Fruit fly (Drosophila melanogaster) whole organism, prepupa: ENCODE data around the gene CG1637.

Experiments
- CG10669 ChIP-seq: fragments of 200-800 bp; sonication (Bioruptor generic); optimal IDR thresholded peaks from 3 replicates; lab custom pipeline; 2018; ENCODE audit warnings: missing biosample characterization, mild to moderate bottlenecking, missing genetic modification characterization, moderate library complexity
- CG11294 ChIP-seq: fragments of 200-800 bp; sonication (Bioruptor generic); IDR thresholded peaks from 2 replicates; pipeline ENCODE4 v1.3.6; 2022; ENCODE audit warnings: missing biosample characterization, missing genetic modification characterization
- CG11762 ChIP-seq: fragments of 200-800 bp; sonication (Bioruptor generic); optimal IDR thresholded peaks from 3 replicates; lab custom pipeline; 2016; ENCODE audit warnings: missing biosample characterization, missing genetic modification characterization; ENCODE audit not compliant: insufficient read depth
- CG11902 ChIP-seq: fragments of 200-800 bp; sonication (Bioruptor generic); optimal IDR thresholded peaks from 3 replicates; lab custom pipeline; 2016; ENCODE audit warnings: missing biosample characterization, missing genetic modification characterization
- CG16779 ChIP-seq: fragments of 200-800 bp; sonication (Bioruptor generic); optimal IDR thresholded peaks from 3 replicates; lab custom pipeline; 2017; ENCODE audit warnings: missing biosample characterization, mild to moderate bottlenecking, missing genetic modification characterization
- CG3032 ChIP-seq: fragments of 200-800 bp; optimal IDR thresholded peaks from 2 replicates; lab custom pipeline; 2019; ENCODE audit warnings: missing biosample characterization, mild to moderate bottlenecking, missing genetic modification characterization, moderate library complexity
- CG31627 ChIP-seq: fragments of 200-800 bp; sonication (Bioruptor generic); optimal IDR thresholded peaks from 3 replicates; lab custom pipeline; 2016; ENCODE audit warnings: missing biosample characterization, missing genetic modification characterization
- CG32006 ChIP-seq: fragments of 200-800 bp; sonication (Bioruptor generic); optimal IDR thresholded peaks from 3 replicates; lab custom pipeline; 2017; ENCODE audit warnings: missing biosample characterization, mild to moderate bottlenecking, missing genetic modification characterization
- CG34406 ChIP-seq: fragments of 200-800 bp; sonication (Bioruptor generic); optimal IDR thresholded peaks from 3 replicates; lab custom pipeline; 2016; ENCODE audit warnings: missing biosample characterization, missing genetic modification characterization
- CG6163 ChIP-seq: fragments of 200-800 bp; sonication (Bioruptor generic); IDR thresholded peaks from 3 replicates; pipeline ENCODE4 v1.3.6; 2022; ENCODE audit warnings: missing biosample characterization, missing genetic modification characterization
- CG6276 ChIP-seq: fragments of 200-800 bp; sonication (Bioruptor generic); optimal IDR thresholded peaks from 2 replicates; lab custom pipeline; 2017; ENCODE audit warnings: missing biosample characterization, mild to moderate bottlenecking, missing genetic modification characterization
- CG6792 ChIP-seq: fragments of 200-800 bp; sonication (Bioruptor generic); optimal IDR thresholded peaks from 3 replicates; lab custom pipeline; 2016; ENCODE audit warnings: missing biosample characterization, missing genetic modification characterization
- CG6808 ChIP-seq: fragments of 200-800 bp; sonication (Bioruptor generic); optimal IDR thresholded peaks from 3 replicates; lab custom pipeline; 2017; ENCODE audit warnings: missing biosample characterization, missing genetic modification characterization, mild to moderate bottlenecking, moderate library complexity, missing genetic modification reagents
- CG8119 ChIP-seq: fragments of 200-800 bp; sonication (Bioruptor generic); IDR thresholded peaks from 3 replicates; pipeline ENCODE4 v1.3.6; 2022; ENCODE audit warnings: missing biosample characterization, missing genetic modification characterization
- CG8319 ChIP-seq: fragments of 200-800 bp; sonication (Bioruptor generic); optimal IDR thresholded peaks from 3 replicates; lab custom pipeline; 2016; ENCODE audit warnings: missing biosample characterization, missing genetic modification characterization
- CG9139 ChIP-seq: fragments of 200-800 bp; sonication (Bioruptor generic); optimal IDR thresholded peaks from 3 replicates; lab custom pipeline; 2017; ENCODE audit warnings: missing biosample characterization, mild to moderate bottlenecking, missing genetic modification characterization
- Eip78C ChIP-seq: fragments of 200-800 bp; sonication (Bioruptor generic); peaks from one replicate; lab custom pipeline; 2016; ENCODE audit warnings: missing biosample characterization, missing genetic modification characterization
- Eip93F ChIP-seq: fragments of 200-800 bp; sonication (Bioruptor generic); optimal IDR thresholded peaks from 2 replicates; lab custom pipeline; 2016; ENCODE audit warnings: missing biosample characterization, mild to moderate bottlenecking, missing genetic modification characterization
- Ets21C ChIP-seq: fragments of 200-800 bp; sonication (Bioruptor generic); optimal IDR thresholded peaks from 3 replicates; lab custom pipeline; 2016; ENCODE audit warnings: missing biosample characterization, missing genetic modification characterization
- Gug ChIP-seq: fragments of 200-800 bp; sonication (Bioruptor generic); IDR thresholded peaks from 2 replicates; pipeline ENCODE4 v1.3.6; 2022; ENCODE audit warnings: missing biosample characterization, missing genetic modification characterization
- Hr38 ChIP-seq: sonication (Bioruptor generic); optimal IDR thresholded peaks from 2 replicates; lab custom pipeline; 2016; ENCODE audit warnings: missing biosample characterization, missing genetic modification characterization
- Hr39 ChIP-seq: fragments of 200-800 bp; sonication (Bioruptor generic); optimal IDR thresholded peaks from 2 replicates; lab custom pipeline; 2016; ENCODE audit warnings: missing biosample characterization, missing genetic modification characterization
- Hr4 ChIP-seq: fragments of 200-800 bp; sonication (Bioruptor generic); optimal IDR thresholded peaks from 3 replicates; lab custom pipeline; 2016; ENCODE audit warnings: missing biosample characterization, missing genetic modification characterization
- Met ChIP-seq: fragments of 200-800 bp; sonication (Bioruptor generic); optimal IDR thresholded peaks from 3 replicates; lab custom pipeline; 2016; ENCODE audit warnings: missing biosample characterization, missing genetic modification characterization
- OdsH ChIP-seq: fragments of 200-800 bp; sonication (Bioruptor generic); optimal IDR thresholded peaks from 3 replicates; lab custom pipeline; 2016; ENCODE audit warnings: missing biosample characterization, missing genetic modification characterization
- Smox ChIP-seq: fragments of 200-800 bp; sonication (Bioruptor generic); optimal IDR thresholded peaks from 3 replicates; lab custom pipeline; 2016; ENCODE audit warnings: missing biosample characterization, missing genetic modification characterization
- Sox102F ChIP-seq: fragments of 200-800 bp; sonication (Bioruptor generic); optimal IDR thresholded peaks from 2 replicates; lab custom pipeline; 2016; ENCODE audit warnings: missing biosample characterization, mild to moderate bottlenecking, missing genetic modification characterization
- Sox14 ChIP-seq: fragments of 200-800 bp; sonication (Bioruptor generic); optimal IDR thresholded peaks from 3 replicates; lab custom pipeline; 2016; ENCODE audit warnings: missing biosample characterization, missing genetic modification characterization
- Sox15 ChIP-seq: fragments of 200-800 bp; sonication (Bioruptor generic); optimal IDR thresholded peaks from 3 replicates; lab custom pipeline; 2016; ENCODE audit warnings: missing biosample characterization, missing genetic modification characterization
- achi ChIP-seq: fragments of 200-800 bp; sonication (Bioruptor generic); optimal IDR thresholded peaks from 3 replicates; lab custom pipeline; 2016; ENCODE audit warnings: missing biosample characterization, missing genetic modification characterization
- acj6 ChIP-seq: fragments of 200-800 bp; sonication (Bioruptor generic); optimal IDR thresholded peaks from 3 replicates; lab custom pipeline; 2016; ENCODE audit warnings: missing biosample characterization, missing genetic modification characterization
- cyc ChIP-seq: fragments of 200-800 bp; sonication (Bioruptor generic); optimal IDR thresholded peaks from 3 replicates; lab custom pipeline; 2016; ENCODE audit warnings: missing biosample characterization, missing genetic modification characterization
- dac ChIP-seq: fragments of 200-800 bp; sonication (Bioruptor generic); optimal IDR thresholded peaks from 2 replicates; lab custom pipeline; 2017; ENCODE audit warnings: missing biosample characterization, mild to moderate bottlenecking, missing genetic modification characterization
- eg ChIP-seq: fragments of 200-800 bp; sonication (Bioruptor generic); IDR thresholded peaks from 3 replicates; pipeline ENCODE4 v1.3.6; 2022; ENCODE audit warnings: missing biosample characterization, missing genetic modification characterization
- esn ChIP-seq: fragments of 200-800 bp; sonication (Bioruptor generic); optimal IDR thresholded peaks from 2 replicates; lab custom pipeline; 2016; ENCODE audit warnings: missing biosample characterization, mild to moderate bottlenecking, missing genetic modification characterization, moderate library complexity
- fd85E ChIP-seq: fragments of 200-800 bp; sonication (Bioruptor generic); optimal IDR thresholded peaks from 3 replicates; lab custom pipeline; 2016; ENCODE audit warnings: missing biosample characterization, missing genetic modification characterization
- lz ChIP-seq: fragments of 200-800 bp; sonication (Bioruptor generic); optimal IDR thresholded peaks from 3 replicates; lab custom pipeline; 2016; ENCODE audit warnings: missing biosample characterization, missing genetic modification characterization
- net ChIP-seq: fragments of 200-800 bp; sonication (Bioruptor generic); optimal IDR thresholded peaks from 3 replicates; lab custom pipeline; 2016; ENCODE audit warnings: missing biosample characterization, missing genetic modification characterization
- pdm3 ChIP-seq: fragments of 200-800 bp; sonication (Bioruptor generic); optimal IDR thresholded peaks from 3 replicates; lab custom pipeline; 2016; ENCODE audit warnings: missing biosample characterization, missing genetic modification characterization
- ss ChIP-seq, 2 experiments: fragments of 200-800 bp; sonication (Bioruptor generic); optimal IDR thresholded peaks; 2 replicates in 1 of 2; 3 replicates in 1 of 2; lab custom pipeline; 2017 to 2018; ENCODE audit warnings: mild to moderate bottlenecking in 2 of 2, missing biosample characterization in 2 of 2, missing genetic modification characterization in 2 of 2, moderate library complexity in 1 of 2
- svp ChIP-seq: fragments of 200-800 bp; sonication (Bioruptor generic); peaks from one replicate; lab custom pipeline; 2016; ENCODE audit warnings: missing biosample characterization, missing genetic modification characterization
- topi ChIP-seq: fragments of 200-800 bp; sonication (Bioruptor generic); optimal IDR thresholded peaks from 3 replicates; lab custom pipeline; 2016; ENCODE audit warnings: missing biosample characterization, missing genetic modification characterization
- vri ChIP-seq: fragments of 200-800 bp; sonication (Bioruptor generic); optimal IDR thresholded peaks from 3 replicates; lab custom pipeline; 2016; ENCODE audit warnings: missing biosample characterization, mild to moderate bottlenecking, missing genetic modification characterization

Gene CG1637

DNA sequence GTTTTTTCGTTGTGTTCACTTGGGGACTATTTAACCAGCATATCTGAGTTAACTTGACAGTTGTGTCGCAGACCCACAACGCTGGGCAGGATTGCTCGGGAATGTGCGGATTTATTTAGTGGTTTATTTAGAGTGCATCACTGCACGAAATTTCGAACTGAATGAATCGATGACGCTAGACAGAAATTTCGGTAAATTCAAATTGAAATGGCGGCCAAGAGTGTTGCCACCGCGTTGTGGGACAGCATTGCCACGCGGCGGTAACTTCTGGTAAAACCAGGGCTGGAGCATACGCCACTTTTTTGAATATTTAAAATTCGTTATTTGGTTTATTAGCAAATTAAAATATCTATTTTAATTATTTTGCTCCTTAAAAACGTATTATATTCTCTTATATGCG is 23.0 kb downstream of the CG1637 start, which contains the start of gene feo:
feo (minus strand) TSS at position 184 of the 400 bp plus-strand sequence.
- TF ChIP-seq Met (GFP tag; lab: Kevin White, UChicago) (no peak), Sox15 (no peak), pdm3 (GFP tag; lab: Kevin White, UChicago) (no peak), CG16779 (tag; lab: Kevin White, UChicago) (no peak), acj6 (GFP tag; lab: Kevin White, UChicago) (no peak), Hr4 (no peak), CG11294 (no peak), CG11902 (GFP tag; lab: Kevin White, UChicago) (no peak), CG6163 (GFP tag; lab: Robert Waterston, UW) (no peak), Hr38 (no peak), fd85E (GFP tag; lab: Kevin White, UChicago) (no peak), Eip78C (GFP tag; lab: Kevin White, UChicago) (no peak), esn (GFP tag; lab: Kevin White, UChicago) (no peak), vri (GFP tag; lab: Kevin White, UChicago) (no peak), Hr39 (GFP tag; lab: Kevin White, UChicago) (no peak)
- TF ChIP-seq, all 60 proteins: peak for 0

DNA sequence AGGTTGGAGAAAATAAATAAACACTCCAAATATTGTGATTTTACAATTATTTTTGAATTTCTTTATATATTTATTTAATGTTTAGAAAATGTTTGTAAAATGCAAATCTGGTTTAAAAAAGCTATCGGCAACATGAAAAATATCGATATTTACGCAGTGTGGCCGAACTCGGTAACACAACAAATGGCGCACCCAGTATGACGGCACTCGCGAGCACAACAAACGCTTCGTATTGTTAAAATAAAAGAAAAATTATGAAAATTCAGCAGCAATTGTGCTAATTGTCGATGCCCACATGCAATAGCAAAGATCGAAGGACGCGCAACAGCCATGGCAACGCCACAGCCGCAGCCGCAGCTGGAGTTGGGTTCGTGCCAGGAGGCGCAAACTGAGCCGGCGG is 29.1 kb downstream of the CG1637 start, which contains the start of gene CG2202:
CG2202 (plus strand) TSS at position 193 of the 400 bp plus-strand sequence.
- TF ChIP-seq fd85E (GFP tag; lab: Kevin White, UChicago) (no peak), Sox14 (GFP tag; lab: Kevin White, UChicago) (peak; percentile 12), Smox (GFP tag; lab: Kevin White, UChicago) (no peak), Eip93F (GFP tag; lab: Kevin White, UChicago) (no peak), Sox102F (no peak), Met (GFP tag; lab: Kevin White, UChicago) (no peak)
- TF ChIP-seq, all 60 proteins: peak for 1

DNA sequence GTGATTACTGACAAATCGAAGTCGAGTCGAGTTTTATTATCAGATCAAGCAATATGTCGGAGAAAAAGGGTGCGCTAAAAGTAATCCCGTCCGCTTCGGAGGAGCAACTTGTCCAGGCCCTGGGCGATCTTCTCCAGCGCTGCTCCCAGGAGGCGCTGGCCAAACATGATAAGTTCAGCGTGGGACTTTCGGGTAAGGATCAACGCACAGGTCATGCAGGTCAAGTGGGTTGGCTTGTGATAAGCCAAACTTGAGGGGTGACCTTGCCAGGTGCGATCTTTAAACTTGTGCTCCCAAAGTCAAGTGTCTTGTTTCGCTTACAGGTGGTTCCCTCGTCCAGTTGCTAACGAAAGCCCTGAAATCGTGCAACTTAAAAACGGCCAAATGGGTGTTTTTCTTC is 30.2 kb downstream of the CG1637 start:
- peak; percentile 94 for TF ChIP-seq svp (GFP tag; lab: Kevin White, UChicago)
- no peak for TF ChIP-seq Met (GFP tag; lab: Kevin White, UChicago)
- peak; percentile 24 for TF ChIP-seq Eip78C (GFP tag; lab: Kevin White, UChicago)

DNA sequence GAGAGGGAATG is 30.5 kb downstream of the CG1637 start, which contains the start of gene Pgls:
Pgls (plus strand) TSS at position 3 of the 11 bp plus-strand sequence.
- TF ChIP-seq CG34406 (GFP tag; lab: Kevin White, UChicago): no peak
- no peak for TF ChIP-seq Gug (GFP tag; lab: Robert Waterston, UW)
- no peak for TF ChIP-seq dac
- TF ChIP-seq vri (GFP tag; lab: Kevin White, UChicago): no peak
- no peak for TF ChIP-seq Hr39 (GFP tag; lab: Kevin White, UChicago)
- TF ChIP-seq Eip93F (GFP tag; lab: Kevin White, UChicago): no peak
- no peak for TF ChIP-seq ss (GFP tag; optimal IDR thresholded peaks at IDR 0.05; lab: Kevin White, UChicago)
- no peak for TF ChIP-seq OdsH (GFP tag; lab: Kevin White, UChicago)
- no peak for TF ChIP-seq CG8319
- no peak for TF ChIP-seq CG9139
- no peak for TF ChIP-seq achi (GFP tag; lab: Kevin White, UChicago)
- TF ChIP-seq CG6163 (GFP tag; lab: Robert Waterston, UW): no peak
- no peak for TF ChIP-seq cyc (GFP tag; lab: Kevin White, UChicago)
- no peak for TF ChIP-seq CG32006 (GFP tag; lab: Kevin White, UChicago)

DNA sequence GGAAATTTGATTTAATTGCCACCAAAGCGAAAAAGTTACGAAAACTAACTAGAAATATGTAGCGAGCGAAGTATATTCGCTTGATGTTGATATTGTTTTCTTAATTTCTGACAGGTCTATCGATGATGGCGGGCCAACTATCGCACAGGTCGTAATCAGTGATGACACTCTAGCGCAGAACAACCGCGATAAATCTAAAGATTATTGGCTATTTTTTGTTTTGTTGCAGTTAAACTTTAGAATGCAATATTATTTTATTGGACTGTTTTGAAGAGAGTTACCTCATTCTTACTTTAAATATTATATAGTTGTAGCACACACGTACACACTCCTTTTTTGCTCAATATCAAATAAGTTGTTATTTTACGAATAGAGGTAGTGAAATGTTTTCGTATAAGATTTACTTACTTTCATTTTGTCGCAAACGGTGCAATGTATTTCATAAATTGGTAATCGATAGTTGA is 30.7 kb downstream of the CG1637 start, which contains the start of gene sbr:
sbr (minus strand) TSS at position 121 of the 464 bp plus-strand sequence.
- TF ChIP-seq dac (no peak), esn (GFP tag; lab: Kevin White, UChicago) (peak; percentile 43), lz (GFP tag; lab: Kevin White, UChicago) (peak; percentile 34), Ets21C (GFP tag; lab: Kevin White, UChicago) (peak; percentile 37), CG6163 (GFP tag; lab: Robert Waterston, UW) (no peak), CG6276 (GFP tag; lab: Kevin White, UChicago) (no peak), Hr39 (GFP tag; lab: Kevin White, UChicago) (peak; percentile 37), topi (GFP tag; lab: Kevin White, UChicago) (peak; percentile 38), CG31627 (peak; percentile 29), CG11902 (GFP tag; lab: Kevin White, UChicago) (no peak), CG10669 (no peak), CG6808 (GFP tag; lab: Kevin White, UChicago) (no peak), CG3032 (tag; lab: Kevin White, UChicago) (peak; percentile 24), CG8119 (GFP tag; lab: Robert Waterston, UW) (no peak), Sox102F (no peak), Sox14 (GFP tag; lab: Kevin White, UChicago) (peak; percentile 44), CG11294 (no peak), Hr4 (no peak), Eip93F (GFP tag; lab: Kevin White, UChicago) (no peak), eg (GFP tag; lab: Robert Waterston, UW) (no peak), Smox (GFP tag; lab: Kevin White, UChicago) (peak; percentile 1), cyc (GFP tag; lab: Kevin White, UChicago) (peak; percentile 35), ss (GFP tag; optimal IDR thresholded peaks at IDR 0.05; lab: Kevin White, UChicago) (no peak), net (GFP tag; lab: Kevin White, UChicago) (no peak), CG6792 (GFP tag; lab: Kevin White, UChicago) (no peak), CG11762 (no peak), achi (GFP tag; lab: Kevin White, UChicago) (peak; percentile 43)
